Worm (Caenorhabditis elegans) whole organism, young adult: ENCODE measurements around the gene Y110A2AR.1.

ENCODE experiments used
- F55B11.4 ChIP-seq: sonication (generic microtip); optimal IDR thresholded peaks from 2 replicates; lab custom pipeline; 2016; ENCODE audit warnings: missing compliant biosample characterization, missing genetic modification characterization, borderline replicate concordance; ENCODE audit not compliant: insufficient read depth
- madf-6 ChIP-seq: fragments of 200-800 bp; sonication (Bioruptor generic); IDR thresholded peaks from 2 replicates; pipeline ENCODE4 v1.3.6; 2022; ENCODE audit warnings: missing genetic modification reagents, missing genetic modification characterization, missing compliant biosample characterization

ce11 chrII:2913505-2913904 lies 6.0 kb upstream of the Y110A2AR.1 start, which contains the start of gene ubc-15:
- TF ChIP-seq F55B11.4 (tag; lab: Kevin White, UChicago): no peak
- no peak for TF ChIP-seq madf-6 (GFP tag; lab: Robert Waterston, UW)
